Worm (Caenorhabditis elegans) whole organism, mixed stage, embryonic: ENCODE measurements around the gene chil-14.

Experiments used
- ces-1 ChIP-seq: fragments of 150-350 bp; optimal IDR thresholded peaks from 2 replicates; lab custom pipeline; 2014; ENCODE audit warnings: missing biosample characterization, missing genetic modification reagents, missing genetic modification characterization
- elt-1 ChIP-seq: sonication (generic microtip); optimal IDR thresholded peaks from 2 replicates; lab custom pipeline; 2017; ENCODE audit warnings: missing genetic modification characterization, mild to moderate bottlenecking, missing compliant biosample characterization, antibody characterized with exemption, moderate library complexity, borderline replicate concordance; ENCODE audit not compliant: insufficient read depth
- lsy-2 ChIP-seq: fragments of 150-350 bp; optimal IDR thresholded peaks from 2 replicates; lab custom pipeline; 2014; ENCODE audit warnings: missing biosample characterization, missing genetic modification characterization
- mab-5 ChIP-seq: fragments of 150-350 bp; optimal IDR thresholded peaks from 2 replicates; lab custom pipeline; 2014; ENCODE audit warnings: missing biosample characterization, missing genetic modification characterization
- nhr-12 ChIP-seq: fragments of 150-350 bp; optimal IDR thresholded peaks from 2 replicates; lab custom pipeline; 2014; ENCODE audit warnings: missing biosample characterization, missing genetic modification characterization
- nhr-237 ChIP-seq: fragments of 150-350 bp; optimal IDR thresholded peaks from 2 replicates; lab custom pipeline; 2014; ENCODE audit warnings: missing biosample characterization, missing genetic modification characterization
- pha-4 ChIP-seq: fragments of 150-350 bp; optimal IDR thresholded peaks from 2 replicates; lab custom pipeline; 2018; ENCODE audit warnings: missing biosample characterization, missing genetic modification reagents, missing genetic modification characterization
- snpc-4 ChIP-seq: fragments of 150-350 bp; optimal IDR thresholded peaks from 2 replicates; lab custom pipeline; 2014; ENCODE audit warnings: missing biosample characterization, missing genetic modification characterization
- unc-62 ChIP-seq: fragments of 150-350 bp; optimal IDR thresholded peaks from 2 replicates; lab custom pipeline; 2014; ENCODE audit warnings: missing biosample characterization, missing genetic modification reagents, missing genetic modification characterization
- ztf-11 ChIP-seq: fragments of 150-350 bp; optimal IDR thresholded peaks from 2 replicates; lab custom pipeline; 2014; ENCODE audit warnings: missing biosample characterization, missing genetic modification characterization

DNA sequence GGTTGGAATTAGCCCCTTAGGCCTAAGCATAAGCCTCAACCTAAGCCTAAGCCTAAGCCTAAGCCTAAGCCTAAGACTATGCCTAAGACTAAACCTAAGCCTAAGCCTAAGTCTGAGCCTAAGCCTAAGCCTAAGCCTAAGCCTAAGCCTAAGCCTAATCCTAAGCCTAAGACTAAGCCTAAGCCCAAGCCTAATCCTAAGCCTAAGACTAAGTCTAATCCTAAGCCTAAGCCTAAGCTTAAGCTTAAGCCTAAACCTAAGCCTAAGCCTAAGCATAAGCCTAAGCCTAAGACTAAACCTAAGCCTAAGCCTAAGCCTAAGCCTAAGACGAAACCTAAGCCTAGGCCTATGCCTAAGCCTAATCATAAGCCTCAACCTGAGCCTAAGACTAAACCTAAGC lies 31.5 kb upstream of the chil-14 start:
- TF ChIP-seq lsy-2 (tag; lab: Kevin White, UChicago) (no peak), snpc-4 (tag; lab: Kevin White, UChicago) (no peak), ces-1 (GFP tag; lab: Kevin White, UChicago) (no peak), ztf-11 (tag; lab: Kevin White, UChicago) (no peak), pha-4 (no peak), mab-5 (tag; lab: Kevin White, UChicago) (no peak), nhr-237 (tag; lab: Kevin White, UChicago) (no peak), nhr-12 (no peak), unc-62 (GFP tag; lab: Kevin White, UChicago) (no peak), elt-1 (no peak)
